Worm (Caenorhabditis elegans) whole organism, mixed stage, embryonic: Measurements from ENCODE around the gene T22F3.10.

Experiments
- M03D4.4 ChIP-seq: sonication (generic microtip); optimal IDR thresholded peaks from 2 replicates; lab custom pipeline; 2017; ENCODE audit warnings: mild to moderate bottlenecking, missing genetic modification characterization, missing compliant biosample characterization
- ceh-39 ChIP-seq: fragments of 150-350 bp; optimal IDR thresholded peaks from 2 replicates; lab custom pipeline; 2014; ENCODE audit warnings: missing biosample characterization, missing genetic modification characterization
- drap-1 ChIP-seq: fragments of 200-800 bp; sonication (Bioruptor generic); optimal IDR thresholded peaks from 3 replicates; lab custom pipeline; 2018; ENCODE audit warnings: mild to moderate bottlenecking, missing genetic modification characterization, missing compliant biosample characterization
- elt-3 ChIP-seq: fragments of 150-350 bp; optimal IDR thresholded peaks from 2 replicates; lab custom pipeline; 2014; ENCODE audit warnings: missing biosample characterization, missing genetic modification characterization
- flh-1 ChIP-seq: fragments of 200-800 bp; sonication (Bioruptor generic); optimal IDR thresholded peaks from 2 replicates; lab custom pipeline; 2018; ENCODE audit warnings: mild to moderate bottlenecking, missing genetic modification characterization, moderate library complexity, missing compliant biosample characterization
- mab-5 ChIP-seq: fragments of 150-350 bp; optimal IDR thresholded peaks from 2 replicates; lab custom pipeline; 2014; ENCODE audit warnings: missing biosample characterization, missing genetic modification characterization
- mep-1 ChIP-seq: fragments of 150-350 bp; optimal IDR thresholded peaks from 2 replicates; lab custom pipeline; 2017; ENCODE audit warnings: missing biosample characterization, missing genetic modification reagents, missing genetic modification characterization, inconsistent platforms
- nhr-237 ChIP-seq: fragments of 150-350 bp; optimal IDR thresholded peaks from 2 replicates; lab custom pipeline; 2014; ENCODE audit warnings: missing biosample characterization, missing genetic modification characterization
- nhr-28 ChIP-seq: fragments of 150-350 bp; optimal IDR thresholded peaks from 2 replicates; lab custom pipeline; 2014; ENCODE audit warnings: missing biosample characterization, missing genetic modification characterization
- nhr-76 ChIP-seq: sonication (generic microtip); optimal IDR thresholded peaks from 2 replicates; lab custom pipeline; 2017; ENCODE audit warnings: missing biosample characterization, missing genetic modification characterization
- snpc-4 ChIP-seq: fragments of 150-350 bp; optimal IDR thresholded peaks from 2 replicates; lab custom pipeline; 2014; ENCODE audit warnings: missing biosample characterization, missing genetic modification characterization
- unc-39 ChIP-seq: fragments of 150-350 bp; optimal IDR thresholded peaks from 2 replicates; lab custom pipeline; 2014; ENCODE audit warnings: missing biosample characterization, missing genetic modification characterization
- unc-62 ChIP-seq: fragments of 150-350 bp; optimal IDR thresholded peaks from 2 replicates; lab custom pipeline; 2014; ENCODE audit warnings: missing biosample characterization, missing genetic modification reagents, missing genetic modification characterization

- TF ChIP-seq elt-3 (tag; lab: Kevin White, UChicago) (no peak), unc-39 (no peak), ceh-39 (no peak), M03D4.4 (no peak), flh-1 (no peak), mab-5 (no peak), unc-62 (no peak), nhr-76 (tag; lab: Kevin White, UChicago) (no peak), nhr-237 (no peak), mep-1 (tag; lab: Kevin White, UChicago) (no peak), drap-1 (GFP tag; lab: Kevin White, UChicago) (no peak), nhr-28 (tag; lab: Kevin White, UChicago) (no peak), snpc-4 (tag; lab: Kevin White, UChicago) (no peak)
Measured at ce11 chrV:3594936-3595335, 16.6 kb downstream of the T22F3.10 start, which contains the start of gene srh-213.
